Fruit fly (Drosophila melanogaster): Measurements from ENCODE around the gene CG10576.

CG10576 gene

DNA sequence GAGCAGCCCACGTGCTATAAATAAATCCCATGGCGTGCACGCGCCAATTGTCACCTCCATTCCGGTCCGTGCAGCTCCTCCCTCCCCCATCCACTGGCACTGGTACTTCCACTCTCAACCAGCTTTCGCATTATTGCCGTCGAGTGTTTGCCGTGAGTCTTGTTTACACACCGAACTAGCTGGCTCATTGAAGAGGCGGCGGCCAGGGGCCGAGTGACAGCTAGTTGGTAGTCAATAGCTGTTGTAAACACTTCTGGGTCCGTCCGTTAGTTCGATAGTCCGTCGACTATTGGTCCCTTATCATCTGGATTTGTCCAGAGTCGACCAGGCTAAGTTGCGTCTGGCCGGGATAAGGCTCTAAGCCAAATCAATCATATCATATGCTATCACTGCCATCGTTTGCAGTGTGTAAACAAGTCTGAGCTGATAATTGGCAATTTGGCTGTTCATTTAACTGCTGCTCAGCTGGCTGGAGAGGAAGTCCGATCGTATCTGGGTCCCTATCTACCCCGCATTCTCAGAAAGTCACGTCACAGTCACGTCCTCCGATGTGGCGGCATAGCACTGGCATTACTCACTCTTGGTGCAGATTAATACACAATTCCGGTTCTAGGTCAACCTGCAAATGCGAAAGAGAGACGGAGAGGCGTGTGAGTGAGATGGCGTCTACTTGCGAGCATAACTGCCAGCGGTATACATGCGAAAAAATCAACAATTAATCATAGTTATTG lies 42.0 kb upstream of the CG10576 start (continued):
- TF ChIP-seq CG6276 (GFP tag; optimal IDR thresholded peaks at IDR 0.05) = no peak
- peak; percentile 63; the same call in 2 of the 3 replicates for TF ChIP-seq eg (GFP tag; IDR thresholded peaks at IDR 0.05)
- TF ChIP-seq Sox14 (GFP tag; optimal IDR thresholded peaks at IDR 0.05) = no peak
- TF ChIP-seq CG6163 (GFP tag; IDR thresholded peaks at IDR 0.05) = 0 out of 3 replicates have a peak, but pooled peaks have one; percentile 46
- TF ChIP-seq Eip75B (GFP tag; optimal IDR thresholded peaks at IDR 0.05) = no peak
- TF ChIP-seq cyc (GFP tag; optimal IDR thresholded peaks at IDR 0.05) = no peak
- TF ChIP-seq achi (GFP tag; optimal IDR thresholded peaks at IDR 0.05) = no peak
- TF ChIP-seq Eip78C (GFP tag) = peak; percentile 2
- no peak for TF ChIP-seq Lpt (GFP tag; optimal IDR thresholded peaks at IDR 0.05)
- TF ChIP-seq CG34406 (GFP tag; optimal IDR thresholded peaks at IDR 0.05) = no peak
- TF ChIP-seq CG11902 (GFP tag; optimal IDR thresholded peaks at IDR 0.05) = no peak
- TF ChIP-seq CG8319 (GFP tag; optimal IDR thresholded peaks at IDR 0.05) = no peak
- no peak for TF ChIP-seq Hr39 (GFP tag; optimal IDR thresholded peaks at IDR 0.05)
- TF ChIP-seq CG11294 (GFP tag; IDR thresholded peaks at IDR 0.05) = no peak
- TF ChIP-seq net (GFP tag; optimal IDR thresholded peaks at IDR 0.05) = peak; percentile 34
- no peak for TF ChIP-seq salr (GFP tag; optimal IDR thresholded peaks at IDR 0.05)
- peak; percentile 9 for TF ChIP-seq CG9139 (GFP tag; optimal IDR thresholded peaks at IDR 0.05)
- TF ChIP-seq Hr4 (GFP tag; optimal IDR thresholded peaks at IDR 0.05) = no peak
- no peak for TF ChIP-seq dac (GFP tag; optimal IDR thresholded peaks at IDR 0.05)
- TF ChIP-seq CG1621 (tag; optimal IDR thresholded peaks at IDR 0.05) = peak; percentile 15
- no peak for TF ChIP-seq CG6854 (GFP tag; optimal IDR thresholded peaks at IDR 0.05)
- TF ChIP-seq Hr38 (GFP tag; optimal IDR thresholded peaks at IDR 0.05) = peak; percentile 54
- TF ChIP-seq Blimp-1 (GFP tag; optimal IDR thresholded peaks at IDR 0.05) = no peak
- no peak for TF ChIP-seq topi (GFP tag; optimal IDR thresholded peaks at IDR 0.05)

DNA sequence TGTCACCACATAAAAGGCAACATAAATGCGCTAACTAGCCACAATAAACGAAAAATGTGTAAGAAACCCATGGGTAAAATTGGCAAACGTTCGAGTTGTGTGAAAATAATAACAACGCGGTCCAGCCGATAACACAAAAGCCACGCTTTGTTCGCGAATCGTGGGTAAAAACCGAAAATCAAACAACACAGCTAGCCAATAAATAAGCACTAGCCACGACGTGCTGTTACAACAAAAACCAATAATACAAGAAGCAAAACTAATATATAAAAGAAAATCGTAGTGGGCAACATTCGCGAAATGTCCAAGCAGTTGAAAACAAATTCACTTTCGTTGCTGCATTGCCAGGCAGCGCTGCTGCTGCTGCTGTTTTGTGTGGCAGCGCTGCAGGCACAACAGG lies 37.2 kb upstream of the CG10576 start, which contains the start of gene CG42272:
TSS of gene CG42272 (plus strand) at position 301 of the 400 bp plus-strand sequence.
- TF ChIP-seq fd85E (GFP tag; optimal IDR thresholded peaks at IDR 0.05) (no peak), Sox102F (GFP tag; optimal IDR thresholded peaks at IDR 0.05) (no peak), Eip78C (GFP tag) (no peak), CG11294 (GFP tag; IDR thresholded peaks at IDR 0.05) (no peak), fd59A (GFP tag; optimal IDR thresholded peaks at IDR 0.05) (no peak), CG3919 (GFP tag; optimal IDR thresholded peaks at IDR 0.05) (no peak), CG6792 (GFP tag; optimal IDR thresholded peaks at IDR 0.05) (no peak), svp (GFP tag) (no peak), OdsH (GFP tag; optimal IDR thresholded peaks at IDR 0.05) (no peak), CG34406 (GFP tag; optimal IDR thresholded peaks at IDR 0.05) (no peak), CG32006 (GFP tag; optimal IDR thresholded peaks at IDR 0.05) (no peak), Hr4 (GFP tag; optimal IDR thresholded peaks at IDR 0.05) (no peak), Eip93F (GFP tag; optimal IDR thresholded peaks at IDR 0.05) (no peak), CG15336 (GFP tag; IDR thresholded peaks at IDR 0.05) (no peak), CG3032 (tag; optimal IDR thresholded peaks at IDR 0.05) (no peak), eg (GFP tag; IDR thresholded peaks at IDR 0.05) (no peak)

- TF ChIP-seq CG8119 (GFP tag; IDR thresholded peaks at IDR 0.05) (peak; percentile 46; the same call in 1 of the 3 replicates), CG10669 (GFP tag; optimal IDR thresholded peaks at IDR 0.05) (no peak), eg (GFP tag; IDR thresholded peaks at IDR 0.05) (peak; percentile 51; the same call in 1 of the 3 replicates), CG1621 (tag; optimal IDR thresholded peaks at IDR 0.05) (peak; percentile 24), CG6276 (GFP tag; optimal IDR thresholded peaks at IDR 0.05) (peak; percentile 61), topi (GFP tag; optimal IDR thresholded peaks at IDR 0.05) (no peak), Blimp-1 (GFP tag; optimal IDR thresholded peaks at IDR 0.05) (no peak), lz (GFP tag; optimal IDR thresholded peaks at IDR 0.05) (no peak), esn (GFP tag; optimal IDR thresholded peaks at IDR 0.05) (peak; percentile 8), CG34406 (GFP tag; optimal IDR thresholded peaks at IDR 0.05) (peak; percentile 8), Eip78C (GFP tag) (peak; percentile 78), Eip75B (GFP tag; optimal IDR thresholded peaks at IDR 0.05) (peak; percentile 59), CG3919 (GFP tag; optimal IDR thresholded peaks at IDR 0.05) (peak; percentile 25), achi (GFP tag; optimal IDR thresholded peaks at IDR 0.05) (no peak), CG15336 (GFP tag; IDR thresholded peaks at IDR 0.05) (peak; percentile 63), Lpt (GFP tag; optimal IDR thresholded peaks at IDR 0.05) (peak; percentile 32), Ets21C (GFP tag; optimal IDR thresholded peaks at IDR 0.05) (no peak), OdsH (GFP tag; optimal IDR thresholded peaks at IDR 0.05) (no peak), CG6854 (GFP tag; optimal IDR thresholded peaks at IDR 0.05) (peak; percentile 24), CG6792 (GFP tag; optimal IDR thresholded peaks at IDR 0.05) (peak; percentile 15)
Observed at dm6 chr3L:5802063-5802531, 36.6 kb upstream of the CG10576 start.

Data from whole organism, prepupa.